Worm (Caenorhabditis elegans): ENCODE measurements around the gene C05B5.4.

ce11 chrIII:9986827-9987429 is 6.8 kb upstream of the C05B5.4 start, which contains the start of gene C05B5.12:
- TF ChIP-seq unc-62 (GFP tag; optimal IDR thresholded peaks at IDR 0.05) = no peak
- no peak for TF ChIP-seq chd-7 (tag; optimal IDR thresholded peaks at IDR 0.05)
- TF ChIP-seq egl-18 (GFP tag; IDR thresholded peaks at IDR 0.05) = no peak
- TF ChIP-seq gei-17 (GFP tag; optimal IDR thresholded peaks at IDR 0.05) = no peak
- TF ChIP-seq zfh-2 (GFP tag; conservative IDR thresholded peaks at IDR 0.05) = no peak
- TF ChIP-seq zim-3 (tag; optimal IDR thresholded peaks at IDR 0.05) = no peak
- no peak for TF ChIP-seq him-1 (tag; optimal IDR thresholded peaks at IDR 0.05)
- no peak for TF ChIP-seq lin-54 (GFP tag; optimal IDR thresholded peaks at IDR 0.05)

Data from whole organism, young adult.